Worm (Caenorhabditis elegans): Measurements from ENCODE around the gene ZC317.2.

Gene ZC317.2

DNA sequence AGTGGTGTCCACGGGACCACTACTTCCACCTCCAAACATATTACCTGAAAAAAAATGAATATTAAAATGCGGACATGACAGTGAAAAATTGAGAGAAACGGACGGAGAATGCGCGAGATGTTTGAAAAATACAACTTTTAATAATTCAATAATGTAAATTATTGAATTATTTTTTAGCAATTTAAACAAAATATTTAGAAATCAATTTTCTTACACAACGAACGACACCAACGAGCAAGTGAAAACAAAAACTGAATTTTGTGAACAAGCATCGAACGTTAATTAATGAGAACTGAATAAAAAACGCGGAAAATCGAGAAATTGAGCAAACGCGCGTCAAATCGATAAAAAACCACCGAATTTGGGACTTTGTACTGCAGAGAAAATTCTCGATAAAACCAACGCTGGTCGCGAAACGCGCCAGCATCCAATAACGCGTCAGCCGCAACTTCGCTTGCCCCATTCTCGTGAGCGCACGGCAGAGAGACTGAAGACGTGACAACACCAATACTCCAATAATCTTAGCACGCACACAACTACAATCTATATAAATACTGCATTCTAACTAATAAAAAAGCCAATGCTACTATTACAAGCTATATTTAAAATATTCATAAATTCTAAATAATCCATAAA is 45.0 kb downstream of the ZC317.2 start, which contains the start of the genes dnj-19 and nhr-47 (continued):
- peak; percentile 26 for TF ChIP-seq pqm-1 (tag; optimal IDR thresholded peaks at IDR 0.05)

DNA sequence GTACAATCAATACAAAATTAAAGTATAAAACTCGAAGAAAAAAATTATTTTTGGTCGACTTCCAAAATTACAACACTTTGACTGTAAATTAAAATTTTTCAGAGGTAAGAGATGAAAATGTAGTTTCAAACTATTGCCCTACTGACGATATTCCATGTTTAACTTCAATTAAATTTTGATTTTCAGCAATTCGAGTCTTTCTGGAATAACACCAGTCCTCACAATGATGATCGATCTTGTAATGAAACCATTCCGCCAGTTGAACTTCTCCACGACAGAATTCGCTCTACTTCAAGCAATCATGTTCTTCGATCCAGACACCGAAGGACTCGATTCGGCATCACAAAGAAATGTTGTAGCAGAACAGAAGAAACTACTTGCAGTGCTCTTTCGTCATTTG is 49.2 kb downstream of the ZC317.2 start:
- TF ChIP-seq ama-1 (optimal IDR thresholded peaks at IDR 0.05) (no peak), nhr-23 (tag; optimal IDR thresholded peaks at IDR 0.05) (no peak), aly-2 (tag; optimal IDR thresholded peaks at IDR 0.05) (no peak), unc-39 (tag; optimal IDR thresholded peaks at IDR 0.05) (no peak), nhr-67 (tag; optimal IDR thresholded peaks at IDR 0.05) (no peak), ceh-28 (tag; optimal IDR thresholded peaks at IDR 0.05) (no peak), elt-2 (tag; optimal IDR thresholded peaks at IDR 0.05) (no peak), ceh-9 (tag; optimal IDR thresholded peaks at IDR 0.05) (no peak), lin-15B (tag; optimal IDR thresholded peaks at IDR 0.05) (no peak), nfya-1 (tag; optimal IDR thresholded peaks at IDR 0.05; ENCODE audit: insufficient read depth) (no peak), mml-1 (tag; optimal IDR thresholded peaks at IDR 0.05) (no peak), nhr-12 (tag; optimal IDR thresholded peaks at IDR 0.05) (no peak), unc-62 (GFP tag; optimal IDR thresholded peaks at IDR 0.05) (no peak), R02D3.7 (tag; optimal IDR thresholded peaks at IDR 0.05) (no peak), nhr-43 (tag; optimal IDR thresholded peaks at IDR 0.05; ENCODE audit: poor library complexity, severe bottlenecking) (no peak), fkh-2 (tag; optimal IDR thresholded peaks at IDR 0.05) (no peak), pha-4 (tag; optimal IDR thresholded peaks at IDR 0.05) (no peak)

DNA sequence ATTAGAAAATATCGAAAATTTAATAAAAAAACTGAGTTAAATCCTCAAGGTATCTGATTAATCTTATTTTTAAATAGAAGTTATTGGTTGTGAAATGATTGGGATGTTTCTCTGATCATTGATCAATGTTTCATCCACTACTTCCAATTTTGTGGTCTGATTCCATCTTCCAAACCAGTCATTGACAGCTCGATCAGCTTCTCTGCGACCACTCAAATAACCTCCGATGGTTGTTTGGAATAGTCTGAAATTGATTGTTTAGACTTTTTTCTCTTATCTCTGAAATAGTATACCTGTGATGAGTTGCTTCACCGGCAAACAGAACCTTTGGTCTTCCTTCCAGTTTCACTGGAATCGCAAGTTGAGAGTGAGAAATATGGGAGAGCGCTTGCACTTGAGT is 50.1 kb downstream of the ZC317.2 start:
- TF ChIP-seq ceh-16 (tag; optimal IDR thresholded peaks at IDR 0.05) (no peak), elt-2 (tag; optimal IDR thresholded peaks at IDR 0.05) (peak; percentile 15), mdl-1 (tag; optimal IDR thresholded peaks at IDR 0.05) (no peak), pqm-1 (tag; optimal IDR thresholded peaks at IDR 0.05) (peak; percentile 3), fos-1 (tag; optimal IDR thresholded peaks at IDR 0.05) (no peak), lsy-12 (tag; optimal IDR thresholded peaks at IDR 0.05) (no peak), ama-1 (optimal IDR thresholded peaks at IDR 0.05) (peak; percentile 47), ceh-82 (tag; optimal IDR thresholded peaks at IDR 0.05) (no peak)

All from whole organism, L3 larva.